Fruit fly (Drosophila melanogaster) whole organism, prepupa: ENCODE results near the gene Cpr30B.

Experiments
- Blimp-1 ChIP-seq: fragments of 200-800 bp; sonication (Bioruptor generic); optimal IDR thresholded peaks from 3 replicates; lab custom pipeline; 2017; ENCODE audit warnings: missing biosample characterization, missing genetic modification characterization, mild to moderate bottlenecking, moderate library complexity, missing genetic modification reagents
- CG10631 ChIP-seq: fragments of 200-800 bp; sonication (Bioruptor generic); optimal IDR thresholded peaks from 2 replicates; lab custom pipeline; 2016; ENCODE audit warnings: missing biosample characterization, missing genetic modification characterization
- CG11902 ChIP-seq: fragments of 200-800 bp; sonication (Bioruptor generic); optimal IDR thresholded peaks from 3 replicates; lab custom pipeline; 2016; ENCODE audit warnings: missing biosample characterization, missing genetic modification characterization
- CG15336 ChIP-seq: fragments of 200-800 bp; sonication (Bioruptor generic); IDR thresholded peaks from 2 replicates; pipeline ENCODE4 v1.3.6; 2022; ENCODE audit warnings: missing biosample characterization, missing genetic modification characterization
- CG1621 ChIP-seq: fragments of 200-800 bp; sonication (Bioruptor generic); optimal IDR thresholded peaks from 3 replicates; lab custom pipeline; 2018; ENCODE audit warnings: missing biosample characterization, mild to moderate bottlenecking, missing genetic modification characterization
- CG16779 ChIP-seq: fragments of 200-800 bp; sonication (Bioruptor generic); optimal IDR thresholded peaks from 3 replicates; lab custom pipeline; 2017; ENCODE audit warnings: missing biosample characterization, mild to moderate bottlenecking, missing genetic modification characterization
- CG3032 ChIP-seq: fragments of 200-800 bp; optimal IDR thresholded peaks from 2 replicates; lab custom pipeline; 2019; ENCODE audit warnings: missing biosample characterization, mild to moderate bottlenecking, missing genetic modification characterization, moderate library complexity
- CG31627 ChIP-seq: fragments of 200-800 bp; sonication (Bioruptor generic); optimal IDR thresholded peaks from 3 replicates; lab custom pipeline; 2016; ENCODE audit warnings: missing biosample characterization, missing genetic modification characterization
- CG3919 ChIP-seq: fragments of 200-800 bp; sonication (Bioruptor generic); optimal IDR thresholded peaks from 3 replicates; lab custom pipeline; 2016; ENCODE audit warnings: missing biosample characterization, missing genetic modification characterization
- CG4318 ChIP-seq: fragments of 200-800 bp; sonication (Bioruptor generic); optimal IDR thresholded peaks from 3 replicates; lab custom pipeline; 2017; ENCODE audit warnings: missing biosample characterization, mild to moderate bottlenecking, missing genetic modification characterization
- CG6163 ChIP-seq: fragments of 200-800 bp; sonication (Bioruptor generic); IDR thresholded peaks from 3 replicates; pipeline ENCODE4 v1.3.6; 2022; ENCODE audit warnings: missing biosample characterization, missing genetic modification characterization
- CG6276 ChIP-seq: fragments of 200-800 bp; sonication (Bioruptor generic); optimal IDR thresholded peaks from 2 replicates; lab custom pipeline; 2017; ENCODE audit warnings: missing biosample characterization, mild to moderate bottlenecking, missing genetic modification characterization
- CG6792 ChIP-seq: fragments of 200-800 bp; sonication (Bioruptor generic); optimal IDR thresholded peaks from 3 replicates; lab custom pipeline; 2016; ENCODE audit warnings: missing biosample characterization, missing genetic modification characterization
- CG6808 ChIP-seq: fragments of 200-800 bp; sonication (Bioruptor generic); optimal IDR thresholded peaks from 3 replicates; lab custom pipeline; 2017; ENCODE audit warnings: missing biosample characterization, missing genetic modification characterization, mild to moderate bottlenecking, moderate library complexity, missing genetic modification reagents
- CG6854 ChIP-seq: fragments of 200-800 bp; sonication (Bioruptor generic); optimal IDR thresholded peaks from 2 replicates; lab custom pipeline; 2017; ENCODE audit warnings: missing biosample characterization, mild to moderate bottlenecking, missing genetic modification characterization
- CG8119 ChIP-seq: fragments of 200-800 bp; sonication (Bioruptor generic); IDR thresholded peaks from 3 replicates; pipeline ENCODE4 v1.3.6; 2022; ENCODE audit warnings: missing biosample characterization, missing genetic modification characterization
- Eip78C ChIP-seq: fragments of 200-800 bp; sonication (Bioruptor generic); peaks from one replicate; lab custom pipeline; 2016; ENCODE audit warnings: missing biosample characterization, missing genetic modification characterization
- Gug ChIP-seq: fragments of 200-800 bp; sonication (Bioruptor generic); IDR thresholded peaks from 2 replicates; pipeline ENCODE4 v1.3.6; 2022; ENCODE audit warnings: missing biosample characterization, missing genetic modification characterization
- Hr38 ChIP-seq: sonication (Bioruptor generic); optimal IDR thresholded peaks from 2 replicates; lab custom pipeline; 2016; ENCODE audit warnings: missing biosample characterization, missing genetic modification characterization
- Hr39 ChIP-seq: fragments of 200-800 bp; sonication (Bioruptor generic); optimal IDR thresholded peaks from 2 replicates; lab custom pipeline; 2016; ENCODE audit warnings: missing biosample characterization, missing genetic modification characterization
- Lpt ChIP-seq: fragments of 200-800 bp; sonication (Bioruptor generic); optimal IDR thresholded peaks from 3 replicates; lab custom pipeline; 2016; ENCODE audit warnings: missing biosample characterization, missing genetic modification characterization
- Met ChIP-seq: fragments of 200-800 bp; sonication (Bioruptor generic); optimal IDR thresholded peaks from 3 replicates; lab custom pipeline; 2016; ENCODE audit warnings: missing biosample characterization, missing genetic modification characterization
- Sox102F ChIP-seq: fragments of 200-800 bp; sonication (Bioruptor generic); optimal IDR thresholded peaks from 2 replicates; lab custom pipeline; 2016; ENCODE audit warnings: missing biosample characterization, mild to moderate bottlenecking, missing genetic modification characterization
- Sox14 ChIP-seq: fragments of 200-800 bp; sonication (Bioruptor generic); optimal IDR thresholded peaks from 3 replicates; lab custom pipeline; 2016; ENCODE audit warnings: missing biosample characterization, missing genetic modification characterization
- Sox15 ChIP-seq: fragments of 200-800 bp; sonication (Bioruptor generic); optimal IDR thresholded peaks from 3 replicates; lab custom pipeline; 2016; ENCODE audit warnings: missing biosample characterization, missing genetic modification characterization
- achi ChIP-seq: fragments of 200-800 bp; sonication (Bioruptor generic); optimal IDR thresholded peaks from 3 replicates; lab custom pipeline; 2016; ENCODE audit warnings: missing biosample characterization, missing genetic modification characterization
- acj6 ChIP-seq: fragments of 200-800 bp; sonication (Bioruptor generic); optimal IDR thresholded peaks from 3 replicates; lab custom pipeline; 2016; ENCODE audit warnings: missing biosample characterization, missing genetic modification characterization
- dsx ChIP-seq: fragments of 200-800 bp; optimal IDR thresholded peaks from 3 replicates; lab custom pipeline; 2019; ENCODE audit warnings: missing biosample characterization, mild to moderate bottlenecking, missing genetic modification characterization, moderate library complexity; ENCODE audit not compliant: poor library complexity, severe bottlenecking
- eg ChIP-seq: fragments of 200-800 bp; sonication (Bioruptor generic); IDR thresholded peaks from 3 replicates; pipeline ENCODE4 v1.3.6; 2022; ENCODE audit warnings: missing biosample characterization, missing genetic modification characterization
- esn ChIP-seq: fragments of 200-800 bp; sonication (Bioruptor generic); optimal IDR thresholded peaks from 2 replicates; lab custom pipeline; 2016; ENCODE audit warnings: missing biosample characterization, mild to moderate bottlenecking, missing genetic modification characterization, moderate library complexity
- fd59A ChIP-seq: fragments of 200-800 bp; sonication (Bioruptor generic); optimal IDR thresholded peaks from 2 replicates; lab custom pipeline; 2017; ENCODE audit warnings: missing biosample characterization, mild to moderate bottlenecking, missing genetic modification characterization, missing genetic modification reagents
- fd85E ChIP-seq: fragments of 200-800 bp; sonication (Bioruptor generic); optimal IDR thresholded peaks from 3 replicates; lab custom pipeline; 2016; ENCODE audit warnings: missing biosample characterization, missing genetic modification characterization
- fkh ChIP-seq: fragments of 200-800 bp; sonication (Bioruptor generic); optimal IDR thresholded peaks from 3 replicates; lab custom pipeline; 2017; ENCODE audit warnings: missing biosample characterization, mild to moderate bottlenecking, missing genetic modification characterization, moderate library complexity
- lz ChIP-seq: fragments of 200-800 bp; sonication (Bioruptor generic); optimal IDR thresholded peaks from 3 replicates; lab custom pipeline; 2016; ENCODE audit warnings: missing biosample characterization, missing genetic modification characterization
- pdm3 ChIP-seq: fragments of 200-800 bp; sonication (Bioruptor generic); optimal IDR thresholded peaks from 3 replicates; lab custom pipeline; 2016; ENCODE audit warnings: missing biosample characterization, missing genetic modification characterization
- salr ChIP-seq, 2 experiments: fragments of 200-800 bp; sonication (Bioruptor generic); optimal IDR thresholded peaks; 3 replicates each; lab custom pipeline; 2016 to 2018; ENCODE audit warnings: missing biosample characterization in 2 of 2, missing genetic modification characterization in 2 of 2, mild to moderate bottlenecking in 1 of 2
- spab ChIP-seq: fragments of 200-800 bp; sonication (Bioruptor generic); optimal IDR thresholded peaks from 2 replicates; lab custom pipeline; 2017; ENCODE audit warnings: missing biosample characterization, mild to moderate bottlenecking, missing genetic modification characterization, missing genetic modification reagents
- svp ChIP-seq: fragments of 200-800 bp; sonication (Bioruptor generic); peaks from one replicate; lab custom pipeline; 2016; ENCODE audit warnings: missing biosample characterization, missing genetic modification characterization
- vri ChIP-seq: fragments of 200-800 bp; sonication (Bioruptor generic); optimal IDR thresholded peaks from 3 replicates; lab custom pipeline; 2016; ENCODE audit warnings: missing biosample characterization, mild to moderate bottlenecking, missing genetic modification characterization

Cpr30B gene

DNA sequence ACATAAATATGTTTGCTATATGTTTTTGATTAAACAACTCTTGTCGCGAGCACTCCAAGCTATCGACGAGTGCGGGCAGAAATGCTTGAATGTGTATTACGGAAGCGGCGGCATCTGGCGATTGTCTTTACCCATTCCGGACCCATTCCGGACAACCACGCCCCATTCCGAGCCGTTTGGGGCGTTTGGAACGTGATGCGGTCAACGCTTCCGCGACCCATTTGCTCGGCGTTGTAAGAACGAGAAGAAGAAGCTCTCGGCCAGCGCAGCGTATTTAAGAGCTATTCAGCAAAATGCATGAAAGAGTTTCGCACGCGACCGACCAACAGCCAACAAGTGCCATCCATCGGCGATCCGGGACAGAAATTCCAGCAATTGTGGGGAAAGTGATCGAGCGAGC is 2.8 kb downstream of the Cpr30B start, which contains the start of gene CG13114:
Gene CG13114 (plus strand): TSS at position 301 of the 400 bp plus-strand sequence.
- TF ChIP-seq lz (GFP tag; lab: Kevin White, UChicago) (no peak), CG4318 (GFP tag; lab: Kevin White, UChicago) (no peak), CG15336 (GFP tag; lab: Robert Waterston, UW) (no peak), spab (GFP tag; lab: Kevin White, UChicago) (no peak), CG3919 (GFP tag; lab: Kevin White, UChicago) (no peak), CG6163 (no peak), CG6276 (GFP tag; lab: Kevin White, UChicago) (no peak), pdm3 (GFP tag; lab: Kevin White, UChicago) (no peak), CG3032 (no peak)

DNA sequence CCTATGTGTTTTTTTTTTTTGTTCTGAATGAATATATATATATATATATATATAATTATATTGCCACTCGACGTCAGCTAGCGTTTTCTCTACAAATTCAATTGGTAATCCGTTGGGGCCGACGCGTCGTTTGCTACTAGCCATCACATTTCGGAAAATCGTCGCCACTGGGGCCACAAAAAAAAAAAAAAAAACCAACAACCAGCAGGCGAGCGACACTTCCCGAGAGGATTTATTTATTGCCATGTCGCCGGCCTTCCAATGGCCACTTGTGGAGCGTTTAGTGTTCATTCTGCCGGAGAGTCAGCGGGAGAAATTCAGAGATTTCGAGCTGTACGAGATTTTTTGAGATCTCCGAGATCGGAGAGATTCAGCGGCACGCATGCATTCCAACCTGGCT is 8.2 kb downstream of the Cpr30B start:
- TF ChIP-seq svp (no peak), esn (GFP tag; lab: Kevin White, UChicago) (no peak), CG15336 (GFP tag; lab: Robert Waterston, UW) (peak; percentile 64), CG31627 (no peak), salr (GFP tag; optimal IDR thresholded peaks at IDR 0.05; lab: Kevin White, UChicago) (no peak), CG4318 (GFP tag; lab: Kevin White, UChicago) (no peak), eg (GFP tag; lab: Robert Waterston, UW) (peak; percentile 56; the same call in 1 of the 3 replicates), CG3919 (GFP tag; lab: Kevin White, UChicago) (no peak), Sox102F (GFP tag; lab: Kevin White, UChicago) (no peak), fkh (no peak)

DNA sequence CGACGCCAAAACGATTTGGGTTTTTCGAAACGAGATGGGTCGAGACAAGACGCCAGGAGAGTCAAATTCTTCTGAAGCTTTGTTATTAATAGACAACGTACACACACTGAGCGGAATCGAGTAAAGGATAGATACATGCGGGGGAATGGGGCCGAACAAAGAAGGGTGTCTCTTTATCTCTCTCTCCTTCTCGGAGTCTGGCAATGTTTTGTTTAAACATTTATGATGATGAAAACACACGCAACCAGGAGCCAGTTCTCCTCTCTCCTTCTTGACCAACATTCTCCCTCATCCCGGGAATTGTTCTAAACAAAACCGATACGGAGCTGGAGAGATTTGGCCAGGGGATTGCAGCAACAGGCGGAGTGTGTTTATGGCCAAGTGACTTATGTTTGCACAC is 15.2 kb downstream of the Cpr30B start:
- no peak for TF ChIP-seq CG3032

DNA sequence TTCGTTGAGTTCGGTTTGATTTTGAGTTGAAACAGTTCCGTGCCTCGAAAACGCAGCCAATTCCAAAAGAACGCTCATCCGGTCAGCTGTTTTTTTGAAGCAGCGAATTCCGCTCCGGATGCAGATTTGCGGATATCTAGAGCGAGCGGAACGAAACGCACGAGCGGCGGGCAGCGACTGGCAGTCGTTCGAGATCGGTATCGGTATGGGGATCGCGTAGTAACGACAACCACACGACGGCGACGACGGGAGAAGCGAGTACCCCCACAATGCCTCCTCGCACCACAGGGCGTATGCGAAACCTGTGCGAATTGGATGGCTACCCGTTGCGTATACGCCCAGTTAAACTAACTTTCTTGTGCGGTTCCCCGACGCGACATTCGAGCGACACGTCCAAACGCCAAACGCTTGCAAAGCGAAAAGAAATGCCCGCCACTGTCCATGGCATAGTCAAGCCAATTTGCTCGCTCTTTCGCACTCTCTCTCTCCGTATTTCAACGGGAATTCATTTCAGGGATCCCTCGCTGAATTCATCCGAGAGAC is 17.4 kb downstream of the Cpr30B start:
- 0 out of 3 replicates have a peak, but pooled peaks have one; percentile 25 for TF ChIP-seq CG6163
- peak; percentile 27; the same call in 1 of the 3 replicates for TF ChIP-seq eg (GFP tag; lab: Robert Waterston, UW)
- TF ChIP-seq Gug (GFP tag; lab: Robert Waterston, UW), result no peak

DNA sequence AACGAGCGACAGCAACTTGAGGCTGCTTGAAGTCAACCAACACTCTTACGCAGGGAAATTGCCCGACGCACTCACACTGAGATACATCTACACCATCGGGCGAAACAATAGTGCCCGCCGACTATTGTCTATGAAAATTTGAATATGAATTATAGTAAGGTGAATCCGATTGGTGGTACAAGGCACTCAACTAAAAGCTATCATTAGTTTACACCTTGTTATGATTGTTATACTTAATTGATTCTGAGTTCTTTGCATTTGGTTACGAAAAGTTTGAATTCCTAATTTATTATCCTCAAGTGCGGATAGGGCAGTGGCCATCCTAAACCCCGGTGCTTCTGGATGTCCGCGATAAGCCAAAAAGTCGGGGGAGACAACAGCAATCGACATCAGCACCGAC is 20.0 kb downstream of the Cpr30B start:
- TF ChIP-seq achi (peak; percentile 13), CG6276 (GFP tag; lab: Kevin White, UChicago) (no peak), eg (GFP tag; lab: Robert Waterston, UW) (no peak), Eip78C (GFP tag; lab: Kevin White, UChicago) (peak; percentile 66), CG8119 (GFP tag; lab: Robert Waterston, UW) (0 out of 3 replicates have a peak, but pooled peaks have one; percentile 21)

DNA sequence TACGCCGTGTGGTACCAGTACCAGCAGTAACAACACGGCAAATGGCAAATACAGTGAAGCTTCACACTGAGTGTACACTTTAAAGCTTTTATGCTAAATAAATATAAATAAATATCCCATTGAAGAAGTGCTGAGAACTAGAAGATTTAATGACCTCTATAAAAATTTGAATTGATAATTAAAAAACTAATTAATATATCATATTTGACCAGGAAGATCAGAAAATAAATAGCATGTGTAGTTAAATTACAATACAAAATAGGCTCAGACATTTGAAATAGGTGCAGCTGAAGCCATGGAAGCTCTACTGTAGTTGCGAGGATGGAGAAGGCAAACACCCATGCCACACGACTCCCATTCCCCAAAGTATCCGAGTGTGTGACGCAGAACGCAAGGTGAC is 21.8 kb downstream of the Cpr30B start:
- TF ChIP-seq CG6792 (GFP tag; lab: Kevin White, UChicago) (no peak), fkh (no peak), CG6276 (GFP tag; lab: Kevin White, UChicago) (peak; percentile 76), CG6854 (GFP tag; lab: Kevin White, UChicago) (no peak), CG6163 (peak; percentile 52), Sox102F (GFP tag; lab: Kevin White, UChicago) (no peak), Hr38 (GFP tag; lab: Kevin White, UChicago) (no peak), pdm3 (GFP tag; lab: Kevin White, UChicago) (peak; percentile 44), esn (GFP tag; lab: Kevin White, UChicago) (peak; percentile 41), Met (peak; percentile 24), CG6808 (GFP tag; lab: Kevin White, UChicago) (no peak), CG16779 (no peak), Hr39 (GFP tag; lab: Kevin White, UChicago) (no peak), CG11902 (GFP tag; lab: Kevin White, UChicago) (no peak), CG15336 (GFP tag; lab: Robert Waterston, UW) (peak; percentile 85), Sox15 (no peak), fd59A (GFP tag; lab: Kevin White, UChicago) (no peak), fd85E (GFP tag; lab: Kevin White, UChicago) (no peak), CG10631 (GFP tag; lab: Kevin White, UChicago) (peak; percentile 50), dsx (no peak), Lpt (GFP tag; lab: Kevin White, UChicago) (peak; percentile 68), Sox14 (no peak), salr (GFP tag; optimal IDR thresholded peaks at IDR 0.05; lab: Kevin White, UChicago) (peak in 1 of 2 experiments; percentile 62), Blimp-1 (GFP tag; lab: Kevin White, UChicago) (no peak), svp (no peak), Eip78C (GFP tag; lab: Kevin White, UChicago) (peak; percentile 61), CG1621 (tag; lab: Kevin White, UChicago) (no peak), vri (GFP tag; lab: Kevin White, UChicago) (no peak), acj6 (GFP tag; lab: Kevin White, UChicago) (peak; percentile 32)
